Fruit fly (Drosophila melanogaster) S2 (cell line): Measurements from ENCODE around the gene CG6980.

ENCODE experiments used
- CG8478 ChIP-seq: fragments of >200 bp; optimal IDR thresholded peaks from 2 replicates; lab custom pipeline; 2018
- CTCF ChIP-seq, 2 experiments: fragments of >200 bp; optimal IDR thresholded peaks; 2 replicates each; lab custom pipeline; 2018

DNA sequence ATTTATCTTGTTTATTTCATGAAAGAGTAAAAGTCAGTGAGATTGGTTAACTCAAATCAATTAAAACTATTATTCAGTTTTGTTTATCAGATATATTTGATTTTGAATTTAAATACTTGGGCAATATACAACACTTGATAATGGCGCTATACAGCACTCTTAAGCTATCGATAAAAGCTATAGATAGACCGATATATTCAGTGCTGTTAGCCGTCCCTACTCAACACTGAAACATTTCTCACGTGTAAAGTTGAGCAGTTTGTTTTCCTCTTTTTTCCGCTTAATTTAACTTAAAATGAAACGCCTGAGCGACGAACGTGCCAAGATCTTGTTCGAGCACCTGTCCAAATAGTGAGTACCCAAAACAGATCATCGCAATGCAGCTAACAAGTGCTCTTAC is 43.0 kb downstream of the CG6980 start, which contains the start of gene CG7006:
- TF ChIP-seq CG8478 (no peak), CTCF (optimal IDR thresholded peaks at IDR 0.05; lab: Kevin White, UChicago) (no peak)
